Worm (Caenorhabditis elegans) whole organism, L2 larva: ENCODE results near the gene iscu-1.

Source experiments
- ZK546.5 ChIP-seq: sonication (generic microtip); optimal IDR thresholded peaks from 2 replicates; lab custom pipeline; 2017; ENCODE audit warnings: missing biosample characterization, missing genetic modification characterization
- crh-2 ChIP-seq: sonication (generic microtip); optimal IDR thresholded peaks from 2 replicates; lab custom pipeline; 2017; ENCODE audit warnings: missing biosample characterization, missing genetic modification characterization
- lsy-2 ChIP-seq, 2 experiments: fragments of 150-350 bp in 1 of 2; sonication (generic microtip) in 1 of 2; optimal IDR thresholded peaks; 2 replicates each; lab custom pipeline; 2014 to 2017; ENCODE audit warnings: missing biosample characterization in 2 of 2, missing genetic modification characterization in 2 of 2
- nhr-11 ChIP-seq: fragments of 150-350 bp; optimal IDR thresholded peaks from 2 replicates; lab custom pipeline; 2014; ENCODE audit warnings: missing biosample characterization, missing genetic modification characterization
- nhr-12 ChIP-seq: fragments of 150-350 bp; optimal IDR thresholded peaks from 2 replicates; lab custom pipeline; 2014; ENCODE audit warnings: missing biosample characterization, missing genetic modification characterization
- nhr-21 ChIP-seq: fragments of 150-350 bp; optimal IDR thresholded peaks from 2 replicates; lab custom pipeline; 2014; ENCODE audit warnings: missing biosample characterization, missing genetic modification characterization
- ztf-11 ChIP-seq: sonication (generic microtip); optimal IDR thresholded peaks from 2 replicates; lab custom pipeline; 2017; ENCODE audit warnings: missing biosample characterization, missing genetic modification characterization
- ztf-4 ChIP-seq: fragments of 150-350 bp; optimal IDR thresholded peaks from 2 replicates; lab custom pipeline; 2014; ENCODE audit warnings: missing biosample characterization, missing genetic modification characterization

The iscu-1 gene

DNA sequence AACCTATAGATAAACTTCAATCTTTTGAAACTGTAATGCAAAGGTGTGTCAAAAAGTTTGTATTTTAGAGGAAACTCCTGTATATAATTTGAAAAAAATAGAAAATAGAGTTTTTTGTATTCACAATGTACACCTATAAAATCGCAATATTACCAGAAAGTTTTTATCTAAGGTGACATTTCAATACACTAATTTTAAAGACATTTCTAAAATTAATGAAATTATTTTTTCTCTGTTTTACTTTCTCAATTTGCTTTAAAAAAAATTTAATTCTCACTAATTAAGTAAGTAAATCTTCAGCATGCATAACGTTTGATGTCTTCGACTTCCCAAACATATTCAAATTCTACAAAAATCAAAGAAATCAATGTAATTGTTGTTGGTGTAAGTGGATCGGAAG is 43.8 kb downstream of the iscu-1 start, which contains the start of gene rga-5:
Gene rga-5, plus strand, starts transcription at position 301 of the 400 bp plus-strand sequence.
- TF ChIP-seq ztf-11 (tag; lab: Kevin White, UChicago): no peak
- TF ChIP-seq ztf-4: no peak
- no peak for TF ChIP-seq nhr-12
- TF ChIP-seq lsy-2 (tag; optimal IDR thresholded peaks at IDR 0.05; lab: Kevin White, UChicago): no peak
- TF ChIP-seq nhr-11 (tag; lab: Kevin White, UChicago): no peak
- no peak for TF ChIP-seq ZK546.5 (tag; lab: Kevin White, UChicago)
- no peak for TF ChIP-seq nhr-21 (tag; lab: Kevin White, UChicago)
- no peak for TF ChIP-seq crh-2
